Worm (Caenorhabditis elegans): Measurements from ENCODE around the gene C49A9.9.
A peak's percentile ranks its signal among the peaks of the same experiment; 100 is the strongest.

C49A9.9 gene

ce11 chrIV:6217503-6217902 is 331 bp downstream of the C49A9.9 start:
- TF ChIP-seq lsy-27 (tag; optimal IDR thresholded peaks at IDR 0.05; ENCODE audit: borderline replicate concordance, insufficient read depth) (no peak), F23B12.7 (tag; optimal IDR thresholded peaks at IDR 0.05; ENCODE audit: insufficient read depth) (no peak), attf-6 (GFP tag; IDR thresholded peaks at IDR 0.05) (no peak), ets-4 (GFP tag; optimal IDR thresholded peaks at IDR 0.05) (no peak), nfya-1 (tag; optimal IDR thresholded peaks at IDR 0.05; ENCODE audit: borderline replicate concordance, insufficient read depth) (no peak), Y79H2A.3 (GFP tag; conservative IDR thresholded peaks at IDR 0.05) (no peak), F10E7.11 (tag; optimal IDR thresholded peaks at IDR 0.05) (no peak), unc-130 (GFP tag; optimal IDR thresholded peaks at IDR 0.05) (no peak), madf-6 (GFP tag; IDR thresholded peaks at IDR 0.05) (no peak), Y53F4B.3 (GFP tag; IDR thresholded peaks at IDR 0.05) (no peak), ztf-25 (GFP tag; IDR thresholded peaks at IDR 0.05) (no peak), rpc-1 (optimal IDR thresholded peaks at IDR 0.05) (no peak), rpc-1 (tag; optimal IDR thresholded peaks at IDR 0.05) (no peak), sdz-38 (tag; optimal IDR thresholded peaks at IDR 0.05) (no peak), lsl-1 (GFP tag; optimal IDR thresholded peaks at IDR 0.05) (no peak)

- peak; percentile 58 for TF ChIP-seq nhr-80 (tag; optimal IDR thresholded peaks at IDR 0.05)
- TF ChIP-seq ceh-27 (GFP tag; optimal IDR thresholded peaks at IDR 0.05): no peak
Observed at ce11 chrIV:6219429-6219828, 2.3 kb downstream of the C49A9.9 start, which contains the start of gene C49A9.4. C49A9.4 (plus strand) TSS chrIV:6219693.

DNA sequence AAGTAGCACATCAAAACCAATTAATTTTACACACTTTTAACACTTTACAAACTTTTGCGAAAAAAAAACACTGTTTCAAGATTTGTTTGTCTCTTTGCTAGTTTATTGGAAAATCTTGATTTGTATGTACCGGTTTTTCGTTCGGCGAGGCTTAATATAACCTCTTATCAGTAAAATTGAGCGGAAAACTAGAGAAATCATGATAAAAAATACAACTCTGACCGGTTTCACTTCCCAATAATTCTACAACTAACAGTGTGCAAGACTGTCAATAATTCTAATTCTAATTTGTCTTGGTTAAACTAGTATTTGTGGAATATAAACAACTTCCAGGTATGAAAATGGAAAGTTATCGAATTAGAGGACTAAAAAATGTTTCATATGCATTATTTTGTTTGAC is 4.7 kb downstream of the C49A9.9 start, which contains the start of gene C49A9.3:
Gene C49A9.3 (plus strand): TSS at position 212 of the 400 bp plus-strand sequence.
- TF ChIP-seq B0336.3 (GFP tag; IDR thresholded peaks at IDR 0.05) (no peak), D2030.7 (GFP tag; IDR thresholded peaks at IDR 0.05) (no peak), cebp-2 (GFP tag; IDR thresholded peaks at IDR 0.05) (no peak), nhr-80 (tag; optimal IDR thresholded peaks at IDR 0.05) (peak; percentile 64), madf-8 (GFP tag; conservative IDR thresholded peaks at IDR 0.05) (no peak)

DNA sequence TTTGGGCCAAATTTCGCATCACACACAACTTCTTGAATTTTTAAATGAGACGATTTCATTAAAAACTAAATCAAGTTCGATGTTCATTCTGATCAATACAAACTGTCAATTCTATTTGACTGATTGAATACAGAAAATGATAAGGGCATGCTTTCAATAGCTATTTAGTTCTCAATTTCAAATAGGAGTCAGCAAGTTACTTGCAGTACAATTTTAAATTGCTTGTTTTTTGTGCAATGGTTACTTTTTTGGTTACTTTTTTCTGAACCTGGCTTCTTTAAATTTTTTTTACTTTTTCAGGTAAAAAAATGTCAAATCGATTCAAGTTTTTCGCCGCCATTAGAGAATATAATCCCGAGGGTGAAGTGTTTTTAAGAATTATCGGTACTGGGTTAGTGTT is 8.0 kb downstream of the C49A9.9 start, which contains the start of gene C49A9.2:
Gene C49A9.2 (plus strand): TSS at position 301 of the 400 bp plus-strand sequence.
- TF ChIP-seq nhr-80 (tag; optimal IDR thresholded peaks at IDR 0.05) (peak; percentile 38), mxl-1 (tag; optimal IDR thresholded peaks at IDR 0.05) (no peak)

DNA sequence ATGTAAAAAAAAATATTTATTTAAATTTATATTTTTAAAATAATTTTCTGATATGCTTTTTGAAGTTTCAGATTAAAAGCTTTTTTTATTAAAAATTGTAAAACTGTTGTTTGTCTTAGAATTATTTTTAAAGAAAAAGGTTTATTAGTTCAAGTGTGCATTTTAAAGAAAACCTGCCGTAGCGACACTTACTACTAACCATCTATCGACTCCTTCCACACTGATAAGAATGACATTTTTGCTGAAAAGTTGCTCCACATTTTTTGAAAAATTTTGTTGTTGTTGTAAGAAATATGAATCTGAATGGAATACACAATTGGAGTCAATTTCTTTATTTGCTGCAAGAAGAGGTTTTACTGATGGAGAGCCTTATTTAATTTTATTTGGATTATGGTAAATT is 10.8 kb downstream of the C49A9.9 start, which contains the start of gene C49A9.1:
Gene C49A9.1 (plus strand): TSS at position 217 of the 400 bp plus-strand sequence.
- TF ChIP-seq ztf-3 (GFP tag; optimal IDR thresholded peaks at IDR 0.05): no peak
- TF ChIP-seq nhr-179 (tag; optimal IDR thresholded peaks at IDR 0.05): no peak
- TF ChIP-seq ztf-6 (GFP tag; IDR thresholded peaks at IDR 0.05): no peak
- peak; percentile 19 for TF ChIP-seq nhr-80 (tag; optimal IDR thresholded peaks at IDR 0.05)
- TF ChIP-seq sea-2 (GFP tag; IDR thresholded peaks at IDR 0.05): no peak
- TF ChIP-seq attf-3 (GFP tag; conservative IDR thresholded peaks at IDR 0.05): no peak

DNA sequence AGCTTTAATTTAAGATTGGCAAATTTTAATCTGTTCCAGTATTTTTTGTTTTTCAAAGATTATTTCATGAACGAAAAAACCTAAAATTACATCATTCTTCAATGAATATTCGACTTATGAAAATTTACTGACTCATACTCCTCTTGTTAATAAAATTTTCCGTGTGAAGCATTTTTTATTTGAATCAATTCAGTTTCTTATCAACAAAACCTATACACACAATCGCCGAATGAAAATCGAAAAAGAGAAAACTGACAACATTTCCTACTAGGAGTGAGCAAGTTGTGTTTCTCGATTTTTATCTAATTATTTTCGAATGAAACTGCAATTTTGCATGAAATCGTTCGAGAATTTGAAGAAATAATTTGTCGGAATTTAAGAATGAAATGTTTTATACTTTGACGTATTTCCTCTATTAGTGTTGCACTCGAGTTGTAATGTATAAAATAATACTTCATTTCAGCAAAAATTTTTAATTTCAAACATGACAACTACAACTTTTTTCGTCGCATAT is 13.4 kb downstream of the C49A9.9 start, which contains the start of gene F58F9.4:
Gene F58F9.4 (plus strand): TSS at position 464 of the 514 bp plus-strand sequence.
- no peak for TF ChIP-seq egl-44 (GFP tag; IDR thresholded peaks at IDR 0.05)
- TF ChIP-seq ztf-18 (tag; optimal IDR thresholded peaks at IDR 0.05): no peak
- TF ChIP-seq B0261.1 (tag; optimal IDR thresholded peaks at IDR 0.05): no peak
- TF ChIP-seq nhr-80 (tag; optimal IDR thresholded peaks at IDR 0.05): peak; percentile 37
